Worm (Caenorhabditis elegans): Measurements from ENCODE around the gene clec-179.

- TF ChIP-seq tbx-37 (GFP tag; conservative IDR thresholded peaks at IDR 0.05) (no peak), ama-1 (optimal IDR thresholded peaks at IDR 0.05) (no peak), tbx-11 (GFP tag; IDR thresholded peaks at IDR 0.05) (no peak), ets-7 (tag; optimal IDR thresholded peaks at IDR 0.05) (no peak), B0310.2 (tag; optimal IDR thresholded peaks at IDR 0.05) (no peak), hmg-4 (GFP tag; optimal IDR thresholded peaks at IDR 0.05) (no peak), ceh-13 (GFP tag; optimal IDR thresholded peaks at IDR 0.05) (no peak)
Observed at ce11 chrIV:7211313-7211712, 26.8 kb upstream of the clec-179 start.
